Worm (Caenorhabditis elegans): ENCODE measurements around the gene srg-34.

The srg-34 gene

DNA sequence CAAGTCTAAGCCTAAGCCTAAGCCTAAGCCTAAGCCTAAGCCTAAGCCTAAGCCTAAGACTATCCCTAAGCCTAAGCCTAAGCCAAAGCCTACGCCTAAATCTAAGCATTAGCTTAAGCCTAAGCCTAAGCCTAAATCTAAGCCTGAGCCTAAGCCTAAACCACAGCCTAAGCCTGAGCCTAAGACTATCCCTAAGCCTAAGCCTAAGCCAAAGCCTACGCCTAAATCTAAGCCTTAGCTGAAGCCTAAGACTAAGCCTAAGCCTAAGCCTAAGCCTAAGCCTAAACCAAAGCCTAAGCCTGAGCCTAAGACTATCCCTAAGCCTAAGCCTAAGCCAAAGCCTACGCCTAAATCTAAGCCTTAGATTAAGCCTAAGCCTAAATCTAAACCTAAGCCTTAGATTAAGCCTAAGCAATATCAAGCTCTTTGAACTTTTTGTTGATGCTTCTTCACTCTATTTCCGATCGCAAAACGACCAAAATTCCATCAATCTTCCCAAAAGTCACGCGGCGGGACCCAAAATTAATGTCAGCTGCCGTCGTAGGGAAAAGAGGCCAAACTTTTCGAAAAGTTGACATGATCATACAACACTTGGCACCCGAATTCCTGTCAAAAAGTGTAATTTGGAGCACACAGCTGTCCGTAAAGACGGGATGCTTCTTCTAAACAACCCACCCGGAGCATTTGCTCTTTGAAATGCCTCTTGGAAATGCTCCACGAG is 16.9 kb upstream of the srg-34 start (continued):
- TF ChIP-seq lin-14 (GFP tag; optimal IDR thresholded peaks at IDR 0.05) (peak; percentile 85), nhr-77 (tag; optimal IDR thresholded peaks at IDR 0.05) (no peak)

DNA sequence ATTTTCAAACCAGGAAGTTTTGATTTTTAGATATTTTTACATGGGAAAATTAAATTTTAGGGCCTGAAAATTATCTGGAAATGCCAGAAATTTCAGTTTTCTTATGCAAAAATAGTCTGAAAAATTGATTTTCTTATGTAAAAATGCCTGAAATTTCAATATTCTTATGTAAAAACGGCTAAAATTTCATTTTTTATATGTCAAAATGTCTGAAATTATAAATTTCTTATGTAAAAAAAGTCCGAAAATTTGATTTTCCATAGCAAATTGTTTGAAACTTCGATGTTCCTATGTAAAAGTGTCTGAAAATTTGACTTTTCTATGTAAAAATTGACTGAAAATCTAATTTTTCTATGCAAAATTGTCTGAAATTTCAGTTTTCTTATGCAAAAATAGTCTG is 15.0 kb upstream of the srg-34 start, which contains the start of gene Y51A2D.13:
Gene Y51A2D.13, minus strand, starts transcription at position 101 of the 400 bp plus-strand sequence.
- TF ChIP-seq snu-23 (GFP tag; optimal IDR thresholded peaks at IDR 0.05) (no peak), nhr-28 (tag; optimal IDR thresholded peaks at IDR 0.05) (no peak), lsy-2 (tag; optimal IDR thresholded peaks at IDR 0.05) (no peak), blmp-1 (tag; optimal IDR thresholded peaks at IDR 0.05) (no peak), snpc-4 (tag; optimal IDR thresholded peaks at IDR 0.05) (no peak), aly-2 (tag; optimal IDR thresholded peaks at IDR 0.05) (no peak), sptf-1 (tag; optimal IDR thresholded peaks at IDR 0.05) (no peak), ceh-8 (GFP tag; optimal IDR thresholded peaks at IDR 0.05) (no peak), lin-35 (GFP tag; optimal IDR thresholded peaks at IDR 0.05) (no peak), vab-15 (tag; optimal IDR thresholded peaks at IDR 0.05) (no peak), Y116A8C.19 (tag; optimal IDR thresholded peaks at IDR 0.05; ENCODE audit: borderline replicate concordance) (no peak), rnt-1 (tag; optimal IDR thresholded peaks at IDR 0.05) (no peak), mep-1 (tag; optimal IDR thresholded peaks at IDR 0.05) (no peak)

DNA sequence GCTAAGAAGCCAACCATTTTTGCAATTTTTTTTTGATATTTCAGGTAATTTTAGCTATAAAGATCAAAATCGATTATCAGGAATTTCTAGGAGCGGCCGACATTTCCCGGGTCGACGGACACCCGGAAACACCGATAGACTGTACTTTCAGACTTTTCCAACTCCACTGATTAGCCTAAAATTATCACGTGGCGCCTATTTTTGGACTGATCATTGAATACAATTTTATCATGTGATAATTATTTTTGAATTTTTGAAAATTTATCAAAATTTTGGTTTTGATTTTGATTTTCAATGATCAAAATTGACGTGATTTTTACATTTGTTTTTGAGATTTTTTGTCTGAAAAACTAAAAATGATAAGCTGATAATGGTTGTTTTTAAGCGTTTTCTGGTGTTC is 13.6 kb upstream of the srg-34 start:
- TF ChIP-seq pax-3 (tag; optimal IDR thresholded peaks at IDR 0.05) (no peak), elt-2 (tag; optimal IDR thresholded peaks at IDR 0.05) (peak; percentile 83), nhr-28 (tag; optimal IDR thresholded peaks at IDR 0.05) (no peak), tbx-2 (tag; optimal IDR thresholded peaks at IDR 0.05) (no peak), nhr-20 (tag; optimal IDR thresholded peaks at IDR 0.05) (peak; percentile 19), snpc-4 (tag; optimal IDR thresholded peaks at IDR 0.05) (peak; percentile 35), ceh-63 (GFP tag; optimal IDR thresholded peaks at IDR 0.05) (no peak), zag-1 (tag; optimal IDR thresholded peaks at IDR 0.05) (no peak), C34B4.2 (tag; optimal IDR thresholded peaks at IDR 0.05) (no peak), nhr-47 (tag; optimal IDR thresholded peaks at IDR 0.05) (no peak)

DNA sequence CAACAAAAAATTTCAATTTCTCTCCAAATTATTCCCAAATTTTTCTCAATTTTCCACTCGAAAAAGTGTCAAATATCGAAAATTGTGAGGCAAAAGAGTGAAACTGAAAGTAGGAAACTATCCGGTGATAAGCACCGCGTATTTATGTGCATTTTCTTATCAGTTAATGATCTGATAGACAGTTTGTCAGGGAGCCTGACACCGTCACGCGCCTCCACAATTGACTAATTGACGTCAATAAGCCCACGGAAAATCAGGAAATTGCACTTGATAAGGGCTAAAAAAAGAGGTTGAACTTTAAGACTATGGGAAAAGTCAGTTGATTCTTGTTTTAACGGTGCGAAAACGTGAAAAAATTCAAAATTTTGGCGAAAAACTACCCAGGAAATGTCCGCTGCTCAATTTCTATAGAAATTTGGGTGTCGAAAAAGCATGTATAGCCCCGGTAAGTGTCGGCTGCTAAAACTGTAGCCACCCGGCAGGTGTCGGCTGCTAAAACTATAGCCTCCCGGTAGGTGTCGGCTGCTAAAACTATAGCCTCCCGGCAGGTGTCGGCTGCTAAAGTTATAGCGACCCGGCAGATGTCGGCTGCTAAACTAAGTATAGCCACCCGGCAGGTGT is 12.9 kb upstream of the srg-34 start:
- TF ChIP-seq lin-35 (GFP tag; optimal IDR thresholded peaks at IDR 0.05) (peak in 1 of 2 experiments; percentile 61), mdl-1 (tag; optimal IDR thresholded peaks at IDR 0.05) (peak in 1 of 2 experiments; percentile 37), F16B12.6 (tag; optimal IDR thresholded peaks at IDR 0.05) (no peak), efl-1 (optimal IDR thresholded peaks at IDR 0.05) (no peak), efl-1 (GFP tag; optimal IDR thresholded peaks at IDR 0.05 in 1 of 2) (peak in 1 of 2 experiments; percentile 71), nhr-90 (tag; optimal IDR thresholded peaks at IDR 0.05; ENCODE audit: poor library complexity) (peak; percentile 44), lin-14 (GFP tag; optimal IDR thresholded peaks at IDR 0.05) (no peak), nhr-71 (tag; optimal IDR thresholded peaks at IDR 0.05) (peak; percentile 28), nhr-19 (GFP tag; conservative IDR thresholded peaks at IDR 0.05) (peak; percentile 28), nhr-20 (tag; optimal IDR thresholded peaks at IDR 0.05) (peak; percentile 19), unc-62 (GFP tag; optimal IDR thresholded peaks at IDR 0.05) (no peak), snpc-4 (tag; optimal IDR thresholded peaks at IDR 0.05) (peak; percentile 3), elt-2 (tag; optimal IDR thresholded peaks at IDR 0.05) (peak; percentile 97), irx-1 (tag; optimal IDR thresholded peaks at IDR 0.05) (no peak), tlp-1 (tag; optimal IDR thresholded peaks at IDR 0.05) (peak; percentile 35), skn-1 (tag; optimal IDR thresholded peaks at IDR 0.05) (no peak)

Data from whole organism, L1 larva.